Fruit fly (Drosophila melanogaster): Measurements from ENCODE around the gene CG31917.

CG31917 gene

DNA sequence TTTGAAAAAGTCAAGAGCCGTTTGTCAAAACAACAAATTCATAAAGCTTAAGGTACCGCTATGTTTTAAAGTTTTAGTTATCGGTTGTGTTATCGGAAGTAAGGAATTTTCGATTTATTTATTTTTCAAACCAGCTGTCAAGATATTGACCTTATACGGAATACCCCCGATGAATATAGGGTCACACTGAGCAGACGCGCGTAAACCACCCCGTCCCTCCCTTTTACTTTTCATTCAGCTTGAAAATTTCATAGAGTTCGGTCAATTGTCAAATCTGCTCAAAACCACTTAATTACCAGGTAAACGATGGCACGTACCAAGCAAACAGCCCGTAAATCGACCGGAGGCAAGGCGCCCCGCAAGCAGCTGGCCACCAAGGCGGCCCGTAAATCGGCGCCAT lies 44.3 kb upstream of the CG31917 start, which contains the start of the genes CG14036 and His3.3A (continued):
- TF ChIP-seq her (GFP tag; optimal IDR thresholded peaks at IDR 0.05) = no peak
- TF ChIP-seq CG2199 (GFP tag; IDR thresholded peaks at IDR 0.05) = no peak
- no peak for TF ChIP-seq ttk (GFP tag; IDR thresholded peaks at IDR 0.05)
- TF ChIP-seq Jarid2 (GFP tag; optimal IDR thresholded peaks at IDR 0.05) = peak; percentile 45
- TF ChIP-seq CG1024 (GFP tag; IDR thresholded peaks at IDR 0.05) = no peak; the same call in none of the 2 replicates
- TF ChIP-seq kay (GFP tag; optimal IDR thresholded peaks at IDR 0.05) = no peak
- TF ChIP-seq Deaf1 (tag; optimal IDR thresholded peaks at IDR 0.05) = no peak
- no peak for TF ChIP-seq CG6254 (GFP tag; optimal IDR thresholded peaks at IDR 0.05)
- TF ChIP-seq CG18262 (tag; optimal IDR thresholded peaks at IDR 0.05) = no peak
- 0 out of 3 replicates have a peak, but pooled peaks have one; percentile 16 for TF ChIP-seq gce (GFP tag; IDR thresholded peaks at IDR 0.05)
- no peak for TF ChIP-seq H15 (GFP tag; IDR thresholded peaks at IDR 0.05)
- TF ChIP-seq B-H1 (GFP tag; IDR thresholded peaks at IDR 0.05) = no peak
- no peak for TF ChIP-seq CG6765 (GFP tag; optimal IDR thresholded peaks at IDR 0.05)
- no peak for TF ChIP-seq CG8388 (GFP tag; optimal IDR thresholded peaks at IDR 0.05)
- TF ChIP-seq fru (optimal IDR thresholded peaks at IDR 0.05) = no peak
- TF ChIP-seq NK7.1 (GFP tag; optimal IDR thresholded peaks at IDR 0.05) = no peak
- TF ChIP-seq CG16815 (GFP tag; optimal IDR thresholded peaks at IDR 0.05) = no peak
- no peak for TF ChIP-seq CG5953 (GFP tag; IDR thresholded peaks at IDR 0.05)
- TF ChIP-seq sc (optimal IDR thresholded peaks at IDR 0.05) = no peak
- no peak for TF ChIP-seq sc (GFP tag; optimal IDR thresholded peaks at IDR 0.05)
- peak; percentile 64 for TF ChIP-seq CG12659 (GFP tag; optimal IDR thresholded peaks at IDR 0.05)
- TF ChIP-seq tx (GFP tag; optimal IDR thresholded peaks at IDR 0.05) = no peak
- peak; percentile 49; the same call in 1 of the 3 replicates for TF ChIP-seq Doc3 (GFP tag; IDR thresholded peaks at IDR 0.05; ENCODE audit: partially characterized antibody)
- no peak for TF ChIP-seq jigr1 (GFP tag; IDR thresholded peaks at IDR 0.05)
- no peak for TF ChIP-seq CG7786 (GFP tag; optimal IDR thresholded peaks at IDR 0.05)
- TF ChIP-seq ems (GFP tag; optimal IDR thresholded peaks at IDR 0.05) = peak; percentile 50
- no peak for TF ChIP-seq unpg (GFP tag; optimal IDR thresholded peaks at IDR 0.05)
- peak in 1 of 2 experiments; percentile 22 for TF ChIP-seq Hr51 (GFP tag; optimal IDR thresholded peaks at IDR 0.05)
- TF ChIP-seq CG11085 (GFP tag; IDR thresholded peaks at IDR 0.05) = no peak
- no peak for TF ChIP-seq CG31365 (tag; optimal IDR thresholded peaks at IDR 0.05)
- peak; percentile 53 for TF ChIP-seq CHES-1-like (GFP tag; optimal IDR thresholded peaks at IDR 0.05)
- TF ChIP-seq Meics (GFP tag; optimal IDR thresholded peaks at IDR 0.05) = no peak
- TF ChIP-seq gsb (GFP tag; IDR thresholded peaks at IDR 0.05) = 0 out of 2 replicates have a peak, but pooled peaks have one; percentile 32
- no peak for TF ChIP-seq Doc2 (GFP tag; IDR thresholded peaks at IDR 0.05)
- TF ChIP-seq sd (tag; optimal IDR thresholded peaks at IDR 0.05) = peak; percentile 86
- TF ChIP-seq pho (GFP tag; optimal IDR thresholded peaks at IDR 0.05) = peak; percentile 21
- TF ChIP-seq E2f2 (GFP tag; IDR thresholded peaks at IDR 0.05) = peak; percentile 91
- no peak for TF ChIP-seq dpn (GFP tag; optimal IDR thresholded peaks at IDR 0.05)
- TF ChIP-seq CTCF (GFP tag; optimal IDR thresholded peaks at IDR 0.05) = peak; percentile 33
- TF ChIP-seq mirr (GFP tag; optimal IDR thresholded peaks at IDR 0.05) = no peak
- TF ChIP-seq bab2 (GFP tag; optimal IDR thresholded peaks at IDR 0.05) = peak; percentile 6
- TF ChIP-seq CG3847 (GFP tag; IDR thresholded peaks at IDR 0.05) = peak; percentile 35; the same call in 1 of the 2 replicates
- peak; percentile 11 for TF ChIP-seq CG9817 (tag; optimal IDR thresholded peaks at IDR 0.05)
- TF ChIP-seq CG10321 (GFP tag; IDR thresholded peaks at IDR 0.05) = no peak
- no peak for TF ChIP-seq Poxn (GFP tag; IDR thresholded peaks at IDR 0.05)
- TF ChIP-seq Eip74EF (GFP tag; optimal IDR thresholded peaks at IDR 0.05) = no peak
- TF ChIP-seq fd96Cb (tag; optimal IDR thresholded peaks at IDR 0.05) = no peak
- TF ChIP-seq pita (GFP tag; optimal IDR thresholded peaks at IDR 0.05) = no peak
- TF ChIP-seq Blimp-1 (GFP tag; optimal IDR thresholded peaks at IDR 0.05) = peak; percentile 69
- TF ChIP-seq CG11560 (tag; IDR thresholded peaks at IDR 0.05) = peak; percentile 94
- no peak for TF ChIP-seq CG2202 (tag; optimal IDR thresholded peaks at IDR 0.05)
- TF ChIP-seq Six4 (GFP tag; optimal IDR thresholded peaks at IDR 0.05) = no peak
- TF ChIP-seq bbx (GFP tag; IDR thresholded peaks at IDR 0.05; ENCODE audit: partially characterized antibody) = peak; percentile 60

All from whole organism, embryonic.